Fruit fly (Drosophila melanogaster): Measurements from ENCODE around the gene Gr77a.

Gene Gr77a

dm6 chr3L:20700660-20701059, 38.6 kb downstream of the Gr77a start (continued):
- TF ChIP-seq Ptx1 (GFP tag; IDR thresholded peaks at IDR 0.05) (no peak), CHES-1-like (GFP tag; optimal IDR thresholded peaks at IDR 0.05) (no peak), sens (GFP tag) (peak; percentile 67), CG8359 (GFP tag; optimal IDR thresholded peaks at IDR 0.05; ENCODE audit: borderline replicate concordance) (no peak), Hr3 (GFP tag; optimal IDR thresholded peaks at IDR 0.05) (no peak), nmo (GFP tag; optimal IDR thresholded peaks at IDR 0.05) (peak; percentile 5), Sox102F (GFP tag; optimal IDR thresholded peaks at IDR 0.05) (peak; percentile 15), CG2712 (tag; optimal IDR thresholded peaks at IDR 0.05) (peak; percentile 45), Dll (GFP tag; IDR thresholded peaks at IDR 0.05; ENCODE audit: partially characterized antibody) (no peak), CG1603 (tag; optimal IDR thresholded peaks at IDR 0.05) (peak; percentile 41), CG15696 (tag; optimal IDR thresholded peaks at IDR 0.05) (peak; percentile 3), CG17802 (tag; optimal IDR thresholded peaks at IDR 0.05) (no peak), pfk (GFP tag; optimal IDR thresholded peaks at IDR 0.05) (no peak), CG7556 (GFP tag; optimal IDR thresholded peaks at IDR 0.05) (no peak), bsh (GFP tag; optimal IDR thresholded peaks at IDR 0.05) (peak in 1 of 2 experiments; percentile 49), CG17361 (GFP tag; IDR thresholded peaks at IDR 0.05) (0 out of 3 replicates have a peak, but pooled peaks have one; percentile 11), CG10462 (GFP tag; optimal IDR thresholded peaks at IDR 0.05) (no peak), Sin3A (optimal IDR thresholded peaks at IDR 0.05) (no peak), Camta (GFP tag; optimal IDR thresholded peaks at IDR 0.05) (no peak), Trl (optimal IDR thresholded peaks at IDR 0.05) (no peak), Trl (GFP tag; optimal IDR thresholded peaks at IDR 0.05) (no peak), cato (GFP tag; optimal IDR thresholded peaks at IDR 0.05; ENCODE audit: borderline replicate concordance) (no peak), gcm2 (GFP tag; optimal IDR thresholded peaks at IDR 0.05) (no peak), Blimp-1 (GFP tag; optimal IDR thresholded peaks at IDR 0.05) (peak; percentile 57), Dek (tag; optimal IDR thresholded peaks at IDR 0.05) (no peak), HLH3B (GFP tag; IDR thresholded peaks at IDR 0.05) (0 out of 2 replicates have a peak, but pooled peaks have one; percentile 35), CG10267 (tag; optimal IDR thresholded peaks at IDR 0.05) (peak; percentile 28), CG4854 (GFP tag; optimal IDR thresholded peaks at IDR 0.05) (no peak), fd96Cb (tag; optimal IDR thresholded peaks at IDR 0.05) (peak; percentile 43), Six4 (GFP tag; optimal IDR thresholded peaks at IDR 0.05) (no peak), sd (tag; optimal IDR thresholded peaks at IDR 0.05) (no peak), cwo (GFP tag; optimal IDR thresholded peaks at IDR 0.05) (no peak), kni (GFP tag; optimal IDR thresholded peaks at IDR 0.05) (peak; percentile 83), Sry-β (GFP tag; optimal IDR thresholded peaks at IDR 0.05) (no peak), crc (GFP tag; optimal IDR thresholded peaks at IDR 0.05) (no peak), bigmax (GFP tag; optimal IDR thresholded peaks at IDR 0.05) (no peak), CG10979 (tag; optimal IDR thresholded peaks at IDR 0.05) (peak; percentile 67), pho (GFP tag; optimal IDR thresholded peaks at IDR 0.05) (no peak), zfh1 (GFP tag; IDR thresholded peaks at IDR 0.05) (0 out of 3 replicates have a peak, but pooled peaks have one; percentile 34), CTCF (GFP tag; optimal IDR thresholded peaks at IDR 0.05) (no peak), CG31441 (GFP tag; IDR thresholded peaks at IDR 0.05) (peak; percentile 42; the same call in 1 of the 2 replicates), ftz-f1 (GFP tag; optimal IDR thresholded peaks at IDR 0.05) (no peak), tgo (GFP tag; IDR thresholded peaks at IDR 0.05) (peak; percentile 35; the same call in 1 of the 3 replicates), Antp (GFP tag; optimal IDR thresholded peaks at IDR 0.05) (no peak), CG18262 (tag; optimal IDR thresholded peaks at IDR 0.05) (peak; percentile 44), phol (tag; optimal IDR thresholded peaks at IDR 0.05) (peak; percentile 38), HLH4C (GFP tag; IDR thresholded peaks at IDR 0.05; ENCODE audit: partially characterized antibody) (no peak), gem (tag; optimal IDR thresholded peaks at IDR 0.05) (peak; percentile 35), sr (GFP tag; IDR thresholded peaks at IDR 0.05) (no peak), CkIIα-i1 (GFP tag; IDR thresholded peaks at IDR 0.05) (no peak), D (optimal IDR thresholded peaks at IDR 0.05) (no peak), D (GFP tag; optimal IDR thresholded peaks at IDR 0.05) (peak; percentile 2)
